Worm (Caenorhabditis elegans) whole organism, L4/young adult: ENCODE measurements around the gene F25B5.3.

Source experiments
- W03F9.2 ChIP-seq: fragments of 150-350 bp; optimal IDR thresholded peaks from 2 replicates; lab custom pipeline; 2014; ENCODE audit warnings: missing biosample characterization, missing genetic modification characterization
- dao-5 ChIP-seq: sonication (generic microtip); optimal IDR thresholded peaks from 2 replicates; lab custom pipeline; 2016; ENCODE audit warnings: missing genotype, missing genetic modification characterization, moderate library complexity, missing compliant biosample characterization
- him-1 ChIP-seq: sonication (generic microtip); optimal IDR thresholded peaks from 2 replicates; lab custom pipeline; 2016; ENCODE audit warnings: missing genotype, missing genetic modification reagents, missing genetic modification characterization, missing compliant biosample characterization

- TF ChIP-seq dao-5 (tag; lab: Kevin White, UChicago) (no peak), him-1 (tag; lab: Kevin White, UChicago) (peak; percentile 59), W03F9.2 (no peak)
Observed at ce11 chrIII:5999629-6000028, 50.9 kb downstream of the F25B5.3 start.
